Worm (Caenorhabditis elegans): Measurements from ENCODE around the gene C50D2.6.

ce11 chrII:67663-68062, 16.6 kb upstream of the C50D2.6 start:
- no peak for TF ChIP-seq ztf-1 (GFP tag; conservative IDR thresholded peaks at IDR 0.05)
- no peak for TF ChIP-seq ztf-11 (tag; optimal IDR thresholded peaks at IDR 0.05)
- no peak for TF ChIP-seq ZK546.5 (tag; optimal IDR thresholded peaks at IDR 0.05)
- no peak for TF ChIP-seq nhr-11 (tag; optimal IDR thresholded peaks at IDR 0.05)
- no peak for TF ChIP-seq ama-1 (optimal IDR thresholded peaks at IDR 0.05)
- TF ChIP-seq ceh-82 (tag; optimal IDR thresholded peaks at IDR 0.05): no peak
- no peak for TF ChIP-seq nhr-237 (tag; optimal IDR thresholded peaks at IDR 0.05)
